Worm (Caenorhabditis elegans): ENCODE data around the gene grl-28.

The grl-28 gene

ce11 chrV:3588223-3588622, 36.6 kb upstream of the grl-28 start (continued):
- TF ChIP-seq D1046.2 (GFP tag; IDR thresholded peaks at IDR 0.05) (0 out of 2 replicates have a peak, but pooled peaks have one; percentile 42), ceh-44 (GFP tag; IDR thresholded peaks at IDR 0.05) (0 out of 2 replicates have a peak, but pooled peaks have one; percentile 7), ceh-20 (GFP tag; IDR thresholded peaks at IDR 0.05) (peak; percentile 54; the same call in 1 of the 2 replicates), dmd-6 (GFP tag; IDR thresholded peaks at IDR 0.05) (peak; percentile 24), madf-5 (GFP tag; IDR thresholded peaks at IDR 0.05) (peak in 1 of 2 experiments; percentile 63; a peak in 1 of 4 replicates), egl-43 (GFP tag; IDR thresholded peaks at IDR 0.05) (peak; percentile 81), Y48G9A.11 (GFP tag; IDR thresholded peaks at IDR 0.05) (peak; percentile 70), snpc-1.2 (GFP tag; IDR thresholded peaks at IDR 0.05) (peak; percentile 47; the same call in 1 of the 2 replicates), mes-2 (tag; optimal IDR thresholded peaks at IDR 0.05; ENCODE audit: poor library complexity, severe bottlenecking) (peak; percentile 35), lir-3 (tag; optimal IDR thresholded peaks at IDR 0.05) (peak; percentile 6)

DNA sequence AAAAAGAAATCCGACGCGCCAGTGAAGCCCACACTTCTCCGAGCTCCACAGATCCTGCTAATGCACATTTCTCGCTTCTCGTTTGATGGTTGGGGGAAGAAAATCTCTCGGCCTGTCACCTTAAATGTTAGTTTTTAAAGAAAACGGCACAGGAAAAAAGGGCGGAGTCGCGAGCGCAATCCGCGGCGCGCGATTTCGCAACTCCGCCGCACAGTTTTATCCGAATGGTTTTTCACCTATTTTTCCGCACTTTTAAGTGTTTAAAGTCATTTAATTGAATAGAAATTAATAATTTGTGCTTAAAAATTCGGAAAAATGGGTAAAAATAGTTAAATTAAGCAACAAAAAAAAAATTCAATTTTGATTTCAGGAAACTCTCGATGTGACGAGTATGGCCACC, 36.0 kb upstream of the grl-28 start:
- TF ChIP-seq ceh-44 (GFP tag; IDR thresholded peaks at IDR 0.05) (no peak), hmg-1.1 (GFP tag; IDR thresholded peaks at IDR 0.05) (0 out of 2 replicates have a peak, but pooled peaks have one; percentile 15), skn-1 (tag; optimal IDR thresholded peaks at IDR 0.05) (no peak), ZK337.2 (GFP tag; IDR thresholded peaks at IDR 0.05) (0 out of 2 replicates have a peak, but pooled peaks have one; percentile 18), lin-38 (GFP tag; IDR thresholded peaks at IDR 0.05) (peak; percentile 55), ceh-20 (GFP tag; IDR thresholded peaks at IDR 0.05) (no peak), aha-1 (tag) (peak; percentile 75), mes-2 (tag; optimal IDR thresholded peaks at IDR 0.05; ENCODE audit: poor library complexity, severe bottlenecking) (peak; percentile 75), dpl-1 (GFP tag; optimal IDR thresholded peaks at IDR 0.05) (peak; percentile 27), Y48G9A.11 (GFP tag; IDR thresholded peaks at IDR 0.05) (0 out of 2 replicates have a peak, but pooled peaks have one; percentile 22), mep-1 (tag; optimal IDR thresholded peaks at IDR 0.05) (peak; percentile 38), pqm-1 (tag; optimal IDR thresholded peaks at IDR 0.05) (no peak), vab-7 (GFP tag; IDR thresholded peaks at IDR 0.05) (no peak), dve-1 (tag; optimal IDR thresholded peaks at IDR 0.05; ENCODE audit: insufficient read depth) (peak; percentile 23), mxl-2 (GFP tag; conservative IDR thresholded peaks at IDR 0.05) (no peak), lsy-2 (tag; optimal IDR thresholded peaks at IDR 0.05) (peak in 1 of 2 experiments; percentile 29), nhr-42 (GFP tag; IDR thresholded peaks at IDR 0.05) (no peak), nhr-11 (tag; optimal IDR thresholded peaks at IDR 0.05) (no peak), hif-1 (tag; optimal IDR thresholded peaks at IDR 0.05) (peak in 1 of 2 experiments; percentile 39), set-16 (GFP tag; IDR thresholded peaks at IDR 0.05) (peak; percentile 35), pha-4 (GFP tag; IDR thresholded peaks at IDR 0.05) (0 out of 2 replicates have a peak, but pooled peaks have one; percentile 22), pha-4 (tag; optimal IDR thresholded peaks at IDR 0.05) (no peak)

DNA sequence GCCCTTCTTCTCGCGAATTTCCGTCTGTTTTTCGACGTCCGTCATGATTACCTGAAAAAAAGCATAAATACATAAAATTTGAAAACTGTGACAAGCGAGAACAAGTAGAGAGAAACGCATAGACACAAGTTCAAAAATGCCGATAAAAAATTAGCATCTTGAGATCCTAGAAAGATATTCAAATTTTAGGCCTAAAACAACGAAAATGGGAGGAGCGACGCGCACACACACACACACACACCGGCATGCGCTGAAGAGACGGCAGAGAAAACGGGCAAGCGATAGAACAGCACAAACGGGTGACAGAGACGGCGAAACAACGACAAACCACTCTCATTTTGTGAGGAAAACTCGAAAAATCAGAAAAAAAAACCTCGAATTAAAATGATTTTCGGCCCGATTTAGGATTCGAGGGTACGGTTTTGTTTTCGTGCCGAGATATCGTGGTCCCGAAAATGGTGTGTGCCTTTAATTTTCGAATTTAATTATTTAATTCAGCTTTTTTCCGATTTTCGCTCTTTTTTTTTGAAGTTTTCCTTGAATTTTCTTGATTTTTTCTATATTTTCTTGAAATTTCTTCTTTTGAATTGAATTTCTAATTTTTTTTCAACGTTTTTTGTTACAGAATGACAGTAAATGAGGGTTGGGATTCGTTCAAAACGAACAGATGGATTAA, 34.5 kb upstream of the grl-28 start, which contains the start of the genes rpl-11.1 and T22F3.2:
TSS of gene rpl-11.1 (minus strand) at position 51 of the 676 bp plus-strand sequence.
TSS of gene T22F3.2 (plus strand) at position 626 of the 676 bp plus-strand sequence.
- no peak for TF ChIP-seq zfp-3 (GFP tag; conservative IDR thresholded peaks at IDR 0.05)
- TF ChIP-seq vab-7 (GFP tag; IDR thresholded peaks at IDR 0.05), result no peak
- no peak for TF ChIP-seq nhr-10 (tag; optimal IDR thresholded peaks at IDR 0.05)
- no peak for TF ChIP-seq attf-4 (tag; optimal IDR thresholded peaks at IDR 0.05)
- TF ChIP-seq hmg-1.1 (GFP tag; IDR thresholded peaks at IDR 0.05), result peak; percentile 42; the same call in 1 of the 2 replicates
- peak; percentile 9 for TF ChIP-seq mep-1 (tag; optimal IDR thresholded peaks at IDR 0.05)
- peak in 1 of 2 experiments; percentile 47 for TF ChIP-seq unc-62 (GFP tag; optimal IDR thresholded peaks at IDR 0.05 in 1 of 2)
- no peak for TF ChIP-seq unc-62 (tag; optimal IDR thresholded peaks at IDR 0.05)
- no peak for TF ChIP-seq daf-16 (GFP tag; optimal IDR thresholded peaks at IDR 0.05)
- peak; percentile 9 for TF ChIP-seq daf-16 (tag; optimal IDR thresholded peaks at IDR 0.05)
- peak in 1 of 2 experiments; percentile 34 for TF ChIP-seq mdl-1 (tag; optimal IDR thresholded peaks at IDR 0.05)
- no peak for TF ChIP-seq pha-4 (GFP tag; IDR thresholded peaks at IDR 0.05)
- no peak for TF ChIP-seq pha-4 (tag; optimal IDR thresholded peaks at IDR 0.05)
- TF ChIP-seq hlh-30 (tag; optimal IDR thresholded peaks at IDR 0.05; ENCODE audit: insufficient read depth), result peak; percentile 22
- peak in 1 of 2 experiments; percentile 34 for TF ChIP-seq hif-1 (tag; optimal IDR thresholded peaks at IDR 0.05)
- no peak for TF ChIP-seq Y48G9A.11 (GFP tag; IDR thresholded peaks at IDR 0.05)
- TF ChIP-seq hlh-11 (tag; optimal IDR thresholded peaks at IDR 0.05), result peak; percentile 5
- TF ChIP-seq sdz-12 (GFP tag; optimal IDR thresholded peaks at IDR 0.05), result no peak
- no peak for TF ChIP-seq aly-2 (tag; optimal IDR thresholded peaks at IDR 0.05)
- no peak for TF ChIP-seq fkh-10 (GFP tag; optimal IDR thresholded peaks at IDR 0.05)
- no peak for TF ChIP-seq dmd-6 (GFP tag; IDR thresholded peaks at IDR 0.05)
- TF ChIP-seq D1046.2 (GFP tag; IDR thresholded peaks at IDR 0.05), result 0 out of 2 replicates have a peak, but pooled peaks have one; percentile 24
- no peak for TF ChIP-seq skn-1 (tag; optimal IDR thresholded peaks at IDR 0.05)

Measured in whole organism, L4 larva.